Worm (Caenorhabditis elegans) whole organism, young adult: ENCODE data around the gene F54F12.1.

ENCODE experiments used
- B0035.1 ChIP-seq: sonication (generic microtip); optimal IDR thresholded peaks from 2 replicates; lab custom pipeline; 2016; ENCODE audit warnings: missing genetic modification characterization, mild to moderate bottlenecking, missing compliant biosample characterization, missing genotype, missing genetic modification reagents
- C06A6.2 ChIP-seq: fragments of 200-800 bp; sonication (Bioruptor generic); conservative IDR thresholded peaks from 2 replicates; pipeline ENCODE4 v1.3.6; 2022; ENCODE audit warnings: missing genetic modification characterization, missing compliant biosample characterization
- F22D6.2 ChIP-seq: sonication (generic microtip); optimal IDR thresholded peaks from 2 replicates; lab custom pipeline; 2016; ENCODE audit warnings: mild to moderate bottlenecking, missing genetic modification characterization, missing compliant biosample characterization
- F49E8.2 ChIP-seq: sonication (generic microtip); optimal IDR thresholded peaks from 3 replicates; lab custom pipeline; 2017; ENCODE audit warnings: missing genetic modification characterization, mild to moderate bottlenecking, missing compliant biosample characterization, antibody characterized with exemption, moderate library complexity; ENCODE audit not compliant: insufficient read depth
- K11D2.4 ChIP-seq: fragments of 200-800 bp; sonication (Bioruptor generic); IDR thresholded peaks from 2 replicates; pipeline ENCODE4 v1.3.6; 2022; ENCODE audit warnings: missing genetic modification reagents, missing genetic modification characterization, missing compliant biosample characterization
- T07F8.4 ChIP-seq: sonication (generic microtip); optimal IDR thresholded peaks from 2 replicates; lab custom pipeline; 2016; ENCODE audit warnings: mild to moderate bottlenecking, missing genetic modification characterization, moderate library complexity, missing compliant biosample characterization
- Y67H2A.10 ChIP-seq: fragments of 200-800 bp; sonication (Bioruptor generic); conservative IDR thresholded peaks from 2 replicates; pipeline ENCODE4 v1.3.6; 2022; ENCODE audit warnings: missing genetic modification reagents, missing genetic modification characterization, missing compliant biosample characterization
- Y79H2A.3 ChIP-seq: fragments of 200-800 bp; sonication (Bioruptor generic); conservative IDR thresholded peaks from 2 replicates; pipeline ENCODE4 v1.3.6; 2022; ENCODE audit warnings: missing genetic modification reagents, missing genetic modification characterization, missing compliant biosample characterization
- attf-5 ChIP-seq: fragments of 200-800 bp; sonication (Bioruptor generic); optimal IDR thresholded peaks from 2 replicates; lab custom pipeline; 2018; ENCODE audit warnings: mild to moderate bottlenecking, missing genetic modification characterization, missing compliant biosample characterization
- bed-2 ChIP-seq: fragments of 200-800 bp; sonication (Bioruptor generic); IDR thresholded peaks from 2 replicates; pipeline ENCODE4 v1.3.6; 2022; ENCODE audit warnings: missing genetic modification reagents, missing genetic modification characterization, missing compliant biosample characterization
- ccch-3 ChIP-seq: fragments of 200-800 bp; sonication (Bioruptor generic); optimal IDR thresholded peaks from 2 replicates; lab custom pipeline; 2018; ENCODE audit warnings: mild to moderate bottlenecking, missing genetic modification characterization, missing compliant biosample characterization
- cebp-1 ChIP-seq, 2 experiments: fragments of 200-800 bp in 1 of 2; sonication (Bioruptor generic) in 1 of 2; sonication (generic microtip) in 1 of 2; IDR thresholded peaks in 1 of 2; optimal IDR thresholded peaks in 1 of 2; 2 replicates each; pipeline versions ENCODE4 v1.3.6 to Lab custom; 2017 to 2022; ENCODE audit warnings: missing compliant biosample characterization in 2 of 2, missing genetic modification characterization in 2 of 2, mild to moderate bottlenecking in 1 of 2, missing genetic modification reagents in 1 of 2, moderate library complexity in 1 of 2
- cebp-2 ChIP-seq: fragments of 200-800 bp; sonication (Bioruptor generic); IDR thresholded peaks from 2 replicates; pipeline ENCODE4 v1.3.6; 2022; ENCODE audit warnings: missing genetic modification characterization, missing compliant biosample characterization
- ceh-100 ChIP-seq: fragments of 200-800 bp; sonication (Bioruptor generic); IDR thresholded peaks from 2 replicates; pipeline ENCODE4 v1.3.6; 2022; ENCODE audit warnings: missing genetic modification reagents, missing genetic modification characterization, missing compliant biosample characterization
- ceh-91 ChIP-seq: fragments of 200-800 bp; sonication (Bioruptor generic); IDR thresholded peaks from 2 replicates; pipeline ENCODE4 v1.3.6; 2022; ENCODE audit warnings: missing genetic modification reagents, missing genetic modification characterization, missing compliant biosample characterization
- chd-7 ChIP-seq: sonication (generic microtip); optimal IDR thresholded peaks from 2 replicates; lab custom pipeline; 2016; ENCODE audit warnings: mild to moderate bottlenecking, missing genetic modification characterization, moderate library complexity, missing compliant biosample characterization
- fkh-3 ChIP-seq: sonication (generic microtip); optimal IDR thresholded peaks from 2 replicates; lab custom pipeline; 2016; ENCODE audit warnings: mild to moderate bottlenecking, missing genetic modification characterization, missing compliant biosample characterization
- hrde-1 ChIP-seq: sonication (generic microtip); optimal IDR thresholded peaks from 2 replicates; lab custom pipeline; 2016; ENCODE audit warnings: missing genetic modification characterization, mild to moderate bottlenecking, missing compliant biosample characterization, moderate library complexity, missing genotype, missing genetic modification reagents, borderline replicate concordance
- lag-1 ChIP-seq: fragments of 200-800 bp; sonication (Bioruptor generic); IDR thresholded peaks from 2 replicates; pipeline ENCODE4 v1.3.6; 2022; ENCODE audit warnings: missing genetic modification reagents, missing genetic modification characterization, missing compliant biosample characterization
- lir-1 ChIP-seq: fragments of 200-800 bp; sonication (Bioruptor generic); conservative IDR thresholded peaks from 2 replicates; pipeline ENCODE4 v1.3.6; 2022; ENCODE audit warnings: missing genetic modification reagents, missing genetic modification characterization, missing compliant biosample characterization
- lsy-27 ChIP-seq: sonication (generic microtip); optimal IDR thresholded peaks from 2 replicates; lab custom pipeline; 2017; ENCODE audit warnings: missing genetic modification characterization, mild to moderate bottlenecking, missing compliant biosample characterization, antibody characterized with exemption, missing genotype, borderline replicate concordance; ENCODE audit not compliant: insufficient read depth
- madf-3 ChIP-seq: fragments of 200-800 bp; sonication (Bioruptor generic); IDR thresholded peaks from 2 replicates; pipeline ENCODE4 v1.3.6; 2022; ENCODE audit warnings: missing genetic modification reagents, missing genetic modification characterization, missing compliant biosample characterization
- mcd-1 ChIP-seq: fragments of 200-800 bp; sonication (Bioruptor generic); IDR thresholded peaks from 2 replicates; pipeline ENCODE4 v1.3.6; 2022; ENCODE audit warnings: missing genetic modification reagents, missing genetic modification characterization, missing compliant biosample characterization
- mxl-1 ChIP-seq: sonication (generic microtip); optimal IDR thresholded peaks from 2 replicates; lab custom pipeline; 2016; ENCODE audit warnings: missing genetic modification characterization, missing compliant biosample characterization
- rcor-1 ChIP-seq: fragments of 200-800 bp; sonication (Bioruptor generic); IDR thresholded peaks from 2 replicates; pipeline ENCODE4 v1.3.6; 2022; ENCODE audit warnings: missing genetic modification reagents, missing genetic modification characterization, missing compliant biosample characterization
- rec-8 ChIP-seq, 2 experiments: sonication (generic microtip); optimal IDR thresholded peaks; 2 replicates each; lab custom pipeline; 2016; ENCODE audit warnings: mild to moderate bottlenecking in 2 of 2, missing genetic modification characterization in 2 of 2, missing genetic modification reagents in 2 of 2, missing genotype in 2 of 2, missing biosample characterization in 1 of 2, missing compliant biosample characterization in 1 of 2, moderate library complexity in 1 of 2
- repo-1 ChIP-seq: sonication (generic microtip); optimal IDR thresholded peaks from 2 replicates; lab custom pipeline; 2017; ENCODE audit warnings: mild to moderate bottlenecking, missing genetic modification characterization, missing compliant biosample characterization
- rpc-1 ChIP-seq, 2 experiments: fragments of 150-350 bp in 1 of 2; sonication (generic microtip) in 1 of 2; optimal IDR thresholded peaks; 2 replicates each; lab custom pipeline; 2014 to 2018; ENCODE audit warnings: missing biosample characterization in 1 of 2, missing genetic modification characterization in 1 of 2, missing genetic modification reagents in 1 of 2, missing genotype in 1 of 2
- sdz-38 ChIP-seq: sonication (generic microtip); optimal IDR thresholded peaks from 2 replicates; lab custom pipeline; 2016; ENCODE audit warnings: missing genotype, missing genetic modification characterization, missing compliant biosample characterization
- snpc-1.1 ChIP-seq: sonication (generic microtip); optimal IDR thresholded peaks from 2 replicates; lab custom pipeline; 2017; ENCODE audit warnings: missing genetic modification characterization, mild to moderate bottlenecking, missing compliant biosample characterization, antibody characterized with exemption, moderate library complexity, missing genotype, missing genetic modification reagents; ENCODE audit not compliant: insufficient read depth
- somi-1 ChIP-seq: fragments of 200-800 bp; sonication (Bioruptor generic); optimal IDR thresholded peaks from 2 replicates; lab custom pipeline; 2018; ENCODE audit warnings: mild to moderate bottlenecking, missing genetic modification characterization, missing compliant biosample characterization
- unc-130 ChIP-seq: sonication (generic microtip); optimal IDR thresholded peaks from 2 replicates; lab custom pipeline; 2016; ENCODE audit warnings: missing genetic modification reagents, missing genetic modification characterization, missing compliant biosample characterization
- zfh-2 ChIP-seq: fragments of 200-800 bp; sonication (Bioruptor generic); conservative IDR thresholded peaks from 2 replicates; pipeline ENCODE4 v1.3.6; 2022; ENCODE audit warnings: missing genetic modification reagents, missing genetic modification characterization, missing compliant biosample characterization
- zim-3 ChIP-seq: sonication (generic microtip); optimal IDR thresholded peaks from 2 replicates; lab custom pipeline; 2017; ENCODE audit warnings: mild to moderate bottlenecking, missing genetic modification characterization, moderate library complexity, missing compliant biosample characterization
- ztf-25 ChIP-seq: fragments of 200-800 bp; sonication (Bioruptor generic); IDR thresholded peaks from 2 replicates; pipeline ENCODE4 v1.3.6; 2022; ENCODE audit warnings: missing genetic modification reagents, missing genetic modification characterization, missing compliant biosample characterization
- ztf-26 ChIP-seq: sonication (generic microtip); optimal IDR thresholded peaks from 2 replicates; lab custom pipeline; 2017; ENCODE audit warnings: missing genetic modification characterization, missing compliant biosample characterization
- ztf-3 ChIP-seq: fragments of 200-800 bp; sonication (Bioruptor generic); optimal IDR thresholded peaks from 2 replicates; lab custom pipeline; 2018; ENCODE audit warnings: mild to moderate bottlenecking, missing genetic modification characterization, missing compliant biosample characterization

Gene F54F12.1

DNA sequence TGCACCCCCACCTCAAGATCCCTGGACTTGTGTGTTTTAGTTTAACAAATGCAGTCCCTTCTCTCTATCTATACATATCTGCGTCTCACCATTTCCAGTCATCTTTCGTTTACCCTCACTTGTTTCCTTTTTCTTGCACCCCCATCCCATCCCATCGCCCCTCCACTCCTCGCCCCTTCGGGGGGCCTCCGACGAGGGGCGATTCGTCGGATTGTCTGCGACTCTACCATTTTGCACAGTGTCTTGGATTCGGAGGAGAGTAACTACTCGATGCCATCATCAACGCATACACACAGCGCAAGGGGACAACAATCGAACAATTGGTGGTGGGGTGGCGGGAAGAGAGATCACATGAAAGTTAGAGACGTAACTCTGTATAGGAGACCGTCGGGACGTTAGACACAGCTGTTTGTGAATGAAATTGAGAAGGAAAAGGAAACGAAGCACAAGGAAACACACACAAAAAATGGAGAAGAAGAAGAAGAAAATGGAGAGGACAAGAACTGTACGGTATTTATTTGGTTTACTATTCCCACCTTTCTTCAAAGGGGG, 7.2 kb upstream of the F54F12.1 start (continued):
- TF ChIP-seq mxl-1 (tag; lab: Kevin White, UChicago) (no peak), ztf-3 (GFP tag; lab: Kevin White, UChicago) (peak; percentile 34), chd-7 (tag; lab: Kevin White, UChicago) (peak; percentile 81), ceh-91 (GFP tag; lab: Robert Waterston, UW) (no peak), unc-130 (GFP tag; lab: Kevin White, UChicago) (no peak), T07F8.4 (tag; lab: Kevin White, UChicago) (peak; percentile 4), ccch-3 (GFP tag; lab: Kevin White, UChicago) (no peak), sdz-38 (no peak), K11D2.4 (GFP tag; lab: Robert Waterston, UW) (peak; percentile 72; the same call in 1 of the 2 replicates), ztf-26 (peak; percentile 31), hrde-1 (tag; lab: Kevin White, UChicago) (no peak), attf-5 (GFP tag; lab: Kevin White, UChicago) (peak; percentile 80), Y79H2A.3 (GFP tag; lab: Robert Waterston, UW) (no peak), B0035.1 (tag; lab: Kevin White, UChicago) (peak; percentile 65), rec-8 (tag; optimal IDR thresholded peaks at IDR 0.05; lab: Kevin White, UChicago) (no peak), C06A6.2 (peak; percentile 76), lsy-27 (tag; lab: Kevin White, UChicago) (no peak), zfh-2 (peak; percentile 95), ztf-25 (GFP tag; lab: Robert Waterston, UW) (no peak), repo-1 (tag; lab: Kevin White, UChicago) (no peak), F49E8.2 (tag; lab: Kevin White, UChicago) (no peak), snpc-1.1 (tag; lab: Kevin White, UChicago) (peak; percentile 10), somi-1 (GFP tag; lab: Kevin White, UChicago) (peak; percentile 82), cebp-2 (0 out of 2 replicates have a peak, but pooled peaks have one; percentile 39), Y67H2A.10 (GFP tag; lab: Robert Waterston, UW) (peak; percentile 37; the same call in 1 of the 2 replicates), lag-1 (GFP tag; lab: Robert Waterston, UW) (no peak), bed-2 (GFP tag; lab: Robert Waterston, UW) (no peak), F22D6.2 (peak; percentile 56), zim-3 (tag; lab: Kevin White, UChicago) (no peak), rcor-1 (GFP tag; lab: Robert Waterston, UW) (peak; percentile 84)

ce11 chrIII:13061734-13062133, 6.5 kb upstream of the F54F12.1 start:
- TF ChIP-seq ceh-100 (GFP tag; lab: Robert Waterston, UW), result no peak
- no peak for TF ChIP-seq lsy-27 (tag; lab: Kevin White, UChicago)
- TF ChIP-seq madf-3 (GFP tag; lab: Robert Waterston, UW), result 0 out of 2 replicates have a peak, but pooled peaks have one; percentile 54
- TF ChIP-seq Y79H2A.3 (GFP tag; lab: Robert Waterston, UW), result 0 out of 2 replicates have a peak, but pooled peaks have one; percentile 19
- no peak for TF ChIP-seq lir-1
- TF ChIP-seq rcor-1 (GFP tag; lab: Robert Waterston, UW), result 0 out of 2 replicates have a peak, but pooled peaks have one; percentile 8
- no peak for TF ChIP-seq rpc-1 (optimal IDR thresholded peaks at IDR 0.05; lab: Kevin White, UChicago)
- TF ChIP-seq rpc-1 (tag; optimal IDR thresholded peaks at IDR 0.05; lab: Kevin White, UChicago), result no peak
- no peak for TF ChIP-seq fkh-3 (tag; lab: Kevin White, UChicago)
- no peak for TF ChIP-seq cebp-1 (GFP tag; IDR thresholded peaks at IDR 0.05; lab: Robert Waterston, UW)
- TF ChIP-seq cebp-1 (tag; optimal IDR thresholded peaks at IDR 0.05; lab: Kevin White, UChicago), result no peak
- TF ChIP-seq mcd-1 (GFP tag; lab: Robert Waterston, UW), result no peak
- TF ChIP-seq, all 124 proteins: peak for 3
